Worm (Caenorhabditis elegans) whole organism, early embryonic: ENCODE measurements around the gene nrx-1.

Experiments used
- B0310.2 ChIP-seq: sonication (generic microtip); optimal IDR thresholded peaks from 2 replicates; lab custom pipeline; 2016; ENCODE audit warnings: mild to moderate bottlenecking, missing genetic modification characterization, missing compliant biosample characterization
- F13C5.2 ChIP-seq: sonication (generic microtip); optimal IDR thresholded peaks from 2 replicates; lab custom pipeline; 2017; ENCODE audit warnings: mild to moderate bottlenecking, missing genetic modification characterization, inconsistent platforms, missing compliant biosample characterization
- aly-1 ChIP-seq: sonication (generic microtip); optimal IDR thresholded peaks from 2 replicates; lab custom pipeline; 2016; ENCODE audit warnings: missing genetic modification characterization, missing compliant biosample characterization
- ama-1 ChIP-seq: fragments of 150-350 bp; optimal IDR thresholded peaks from 2 replicates; lab custom pipeline; 2014
- ceh-13 ChIP-seq: fragments of 200-800 bp; sonication (Bioruptor generic); optimal IDR thresholded peaks from 2 replicates; lab custom pipeline; 2018; ENCODE audit warnings: mild to moderate bottlenecking, missing genetic modification characterization, missing compliant biosample characterization
- ceh-36 ChIP-seq: sonication (generic microtip); optimal IDR thresholded peaks from 2 replicates; lab custom pipeline; 2016; ENCODE audit warnings: missing genetic modification characterization, inconsistent platforms, missing compliant biosample characterization
- ets-7 ChIP-seq: sonication (generic microtip); optimal IDR thresholded peaks from 2 replicates; lab custom pipeline; 2016; ENCODE audit warnings: missing genotype, missing genetic modification characterization, missing compliant biosample characterization
- flt-1 ChIP-seq: fragments of 200-800 bp; sonication (Bioruptor generic); IDR thresholded peaks from 2 replicates; pipeline ENCODE4 v1.3.6; 2022; ENCODE audit warnings: missing genetic modification characterization, missing compliant biosample characterization
- hmbx-1 ChIP-seq: sonication (generic microtip); optimal IDR thresholded peaks from 2 replicates; lab custom pipeline; 2016; ENCODE audit warnings: mild to moderate bottlenecking, missing genetic modification characterization, missing compliant biosample characterization
- hmg-4 ChIP-seq: fragments of 200-800 bp; sonication (Bioruptor generic); optimal IDR thresholded peaks from 2 replicates; lab custom pipeline; 2018; ENCODE audit warnings: mild to moderate bottlenecking, missing genetic modification characterization, missing compliant biosample characterization
- hnd-1 ChIP-seq: sonication (generic microtip); optimal IDR thresholded peaks from 2 replicates; lab custom pipeline; 2016; ENCODE audit warnings: missing genetic modification characterization, missing compliant biosample characterization
- pes-1 ChIP-seq: fragments of 200-800 bp; sonication (Bioruptor generic); IDR thresholded peaks from 2 replicates; pipeline ENCODE4 v1.3.6; 2022; ENCODE audit warnings: missing genetic modification reagents, missing genetic modification characterization, missing compliant biosample characterization
- scrt-1 ChIP-seq: fragments of 200-800 bp; sonication (Bioruptor generic); IDR thresholded peaks from 2 replicates; pipeline ENCODE4 v1.3.6; 2022; ENCODE audit warnings: missing genetic modification characterization, missing compliant biosample characterization
- sea-1 ChIP-seq: fragments of 200-800 bp; sonication (Bioruptor generic); conservative IDR thresholded peaks from 2 replicates; pipeline ENCODE4 v1.3.6; 2022; ENCODE audit warnings: missing genetic modification characterization, missing compliant biosample characterization
- tbx-11 ChIP-seq: fragments of 200-800 bp; sonication (Bioruptor generic); IDR thresholded peaks from 2 replicates; pipeline ENCODE4 v1.3.6; 2022; ENCODE audit warnings: missing genetic modification characterization, missing compliant biosample characterization
- tbx-37 ChIP-seq: fragments of 200-800 bp; sonication (Bioruptor generic); conservative IDR thresholded peaks from 2 replicates; pipeline ENCODE4 v1.3.6; 2022; ENCODE audit warnings: missing genetic modification reagents, missing genetic modification characterization, missing compliant biosample characterization
- tra-4 ChIP-seq: sonication (generic microtip); optimal IDR thresholded peaks from 2 replicates; lab custom pipeline; 2017; ENCODE audit warnings: missing genetic modification characterization, missing compliant biosample characterization

nrx-1 gene

ce11 chrV:10834682-10835219 is 9.9 kb downstream of the nrx-1 start:
- no peak for TF ChIP-seq sea-1 (GFP tag; lab: Robert Waterston, UW)
- no peak for TF ChIP-seq tra-4
- TF ChIP-seq ceh-13 (GFP tag; lab: Kevin White, UChicago) = no peak
- no peak for TF ChIP-seq ama-1 (lab: Kevin White, UChicago)
- TF ChIP-seq flt-1 (GFP tag; lab: Robert Waterston, UW) = no peak
- no peak for TF ChIP-seq B0310.2 (tag; lab: Kevin White, UChicago)
- TF ChIP-seq ceh-36 (tag; lab: Kevin White, UChicago) = no peak
- TF ChIP-seq hnd-1 (tag; lab: Kevin White, UChicago) = no peak
- TF ChIP-seq aly-1 (tag; lab: Kevin White, UChicago) = no peak
- TF ChIP-seq pes-1 = no peak
- no peak for TF ChIP-seq tbx-11 (GFP tag; lab: Robert Waterston, UW)
- no peak for TF ChIP-seq hmbx-1 (tag; lab: Kevin White, UChicago)
- TF ChIP-seq tbx-37 = no peak
- no peak for TF ChIP-seq scrt-1

ce11 chrV:10838204-10838603 is 13.4 kb downstream of the nrx-1 start:
- TF ChIP-seq tra-4 (no peak), sea-1 (GFP tag; lab: Robert Waterston, UW) (no peak), flt-1 (GFP tag; lab: Robert Waterston, UW) (no peak), tbx-11 (GFP tag; lab: Robert Waterston, UW) (no peak), ceh-36 (tag; lab: Kevin White, UChicago) (no peak), ceh-13 (GFP tag; lab: Kevin White, UChicago) (no peak), tbx-37 (no peak), ama-1 (lab: Kevin White, UChicago) (no peak), B0310.2 (tag; lab: Kevin White, UChicago) (no peak), aly-1 (tag; lab: Kevin White, UChicago) (no peak), hmg-4 (no peak), scrt-1 (no peak), hnd-1 (tag; lab: Kevin White, UChicago) (no peak), hmbx-1 (tag; lab: Kevin White, UChicago) (no peak), ets-7 (tag; lab: Kevin White, UChicago) (no peak), pes-1 (no peak), F13C5.2 (tag; lab: Kevin White, UChicago) (no peak)

- TF ChIP-seq ets-7 (tag; lab: Kevin White, UChicago) = no peak
Observed at ce11 chrV:10839398-10839797, 14.6 kb downstream of the nrx-1 start.

- TF ChIP-seq scrt-1 (no peak), pes-1 (no peak), F13C5.2 (tag; lab: Kevin White, UChicago) (no peak), ceh-13 (GFP tag; lab: Kevin White, UChicago) (no peak), tbx-11 (GFP tag; lab: Robert Waterston, UW) (no peak), B0310.2 (tag; lab: Kevin White, UChicago) (no peak), ets-7 (tag; lab: Kevin White, UChicago) (no peak), ceh-36 (tag; lab: Kevin White, UChicago) (no peak)
Observed at ce11 chrV:10846893-10847292, 22.1 kb downstream of the nrx-1 start, which contains the start of gene C29A12.6. TSS of gene C29A12.6 (plus strand) at chrV:10847193.

ce11 chrV:10854197-10854596 is 29.4 kb downstream of the nrx-1 start:
- TF ChIP-seq ceh-13 (GFP tag; lab: Kevin White, UChicago) (no peak), aly-1 (tag; lab: Kevin White, UChicago) (no peak), pes-1 (no peak), F13C5.2 (tag; lab: Kevin White, UChicago) (no peak), B0310.2 (tag; lab: Kevin White, UChicago) (no peak), ama-1 (lab: Kevin White, UChicago) (no peak), tbx-37 (no peak), tbx-11 (GFP tag; lab: Robert Waterston, UW) (no peak), ets-7 (tag; lab: Kevin White, UChicago) (no peak), tra-4 (no peak), hnd-1 (tag; lab: Kevin White, UChicago) (no peak), flt-1 (GFP tag; lab: Robert Waterston, UW) (no peak), hmbx-1 (tag; lab: Kevin White, UChicago) (no peak), ceh-36 (tag; lab: Kevin White, UChicago) (no peak), hmg-4 (no peak), sea-1 (GFP tag; lab: Robert Waterston, UW) (no peak), scrt-1 (no peak)

ce11 chrV:10855363-10855762 is 30.6 kb downstream of the nrx-1 start:
- TF ChIP-seq flt-1 (GFP tag; lab: Robert Waterston, UW) (no peak), F13C5.2 (tag; lab: Kevin White, UChicago) (no peak), ceh-13 (GFP tag; lab: Kevin White, UChicago) (no peak), tbx-11 (GFP tag; lab: Robert Waterston, UW) (no peak), scrt-1 (no peak), hmbx-1 (tag; lab: Kevin White, UChicago) (no peak), tra-4 (no peak), ceh-36 (tag; lab: Kevin White, UChicago) (no peak), ama-1 (lab: Kevin White, UChicago) (no peak), pes-1 (no peak), tbx-37 (no peak), hmg-4 (no peak)

ce11 chrV:10856901-10857637 is 32.3 kb downstream of the nrx-1 start:
- TF ChIP-seq aly-1 (tag; lab: Kevin White, UChicago) = no peak
- TF ChIP-seq ets-7 (tag; lab: Kevin White, UChicago) = no peak
- TF ChIP-seq ama-1 (lab: Kevin White, UChicago) = no peak
- TF ChIP-seq flt-1 (GFP tag; lab: Robert Waterston, UW) = no peak
- TF ChIP-seq B0310.2 (tag; lab: Kevin White, UChicago) = no peak
- TF ChIP-seq F13C5.2 (tag; lab: Kevin White, UChicago) = no peak
- no peak for TF ChIP-seq hnd-1 (tag; lab: Kevin White, UChicago)
